Fruit fly (Drosophila melanogaster) whole organism, prepupa: ENCODE data around the gene Strip.

ENCODE experiments used
- CG10631 ChIP-seq: fragments of 200-800 bp; sonication (Bioruptor generic); optimal IDR thresholded peaks from 2 replicates; lab custom pipeline; 2016; ENCODE audit warnings: missing biosample characterization, missing genetic modification characterization
- CG10669 ChIP-seq: fragments of 200-800 bp; sonication (Bioruptor generic); optimal IDR thresholded peaks from 3 replicates; lab custom pipeline; 2018; ENCODE audit warnings: missing biosample characterization, mild to moderate bottlenecking, missing genetic modification characterization, moderate library complexity
- topi ChIP-seq: fragments of 200-800 bp; sonication (Bioruptor generic); optimal IDR thresholded peaks from 3 replicates; lab custom pipeline; 2016; ENCODE audit warnings: missing biosample characterization, missing genetic modification characterization

DNA sequence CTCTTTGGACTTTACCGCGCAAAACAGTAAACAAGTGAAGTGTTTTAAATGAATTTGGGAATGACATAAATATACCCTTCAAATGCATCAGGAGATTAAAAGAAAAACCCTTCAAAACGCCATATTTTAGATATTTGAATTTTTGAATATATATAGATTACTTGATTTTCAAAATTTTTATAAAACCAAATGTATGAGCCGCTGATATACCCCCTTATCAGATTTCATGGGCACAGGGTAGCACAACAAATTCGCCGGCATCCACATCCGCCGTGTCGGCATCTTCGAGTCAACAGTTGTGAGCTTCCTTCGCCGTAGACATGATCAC is 49.3 kb upstream of the Strip start, which contains the start of gene Ids:
- TF ChIP-seq CG10669 (no peak), CG10631 (GFP tag; lab: Kevin White, UChicago) (no peak), topi (peak; percentile 86)
